Worm (Caenorhabditis elegans): Measurements from ENCODE around the gene Y41C4A.21.
"Not testable (repeated sequence)": the region's sequence is repeated elsewhere in the genome, so short reads cannot be mapped to it uniquely, and the experiment has no call there.

Gene Y41C4A.21

ce11 chrIII:11746718-11747117 is 14.6 kb downstream of the Y41C4A.21 start, which contains the start of gene mrt-2 (continued):
- no peak for TF ChIP-seq aha-1 (tag; optimal IDR thresholded peaks at IDR 0.05)
- TF ChIP-seq C34B4.2 (tag; optimal IDR thresholded peaks at IDR 0.05): peak; percentile 49
- TF ChIP-seq C16A3.4 (tag; optimal IDR thresholded peaks at IDR 0.05): peak; percentile 68
- peak; percentile 93 for TF ChIP-seq sox-4 (tag; optimal IDR thresholded peaks at IDR 0.05)
- peak; percentile 80 for TF ChIP-seq fkh-8 (tag; optimal IDR thresholded peaks at IDR 0.05)
- no peak for TF ChIP-seq nhr-84 (tag; optimal IDR thresholded peaks at IDR 0.05)
- peak; percentile 82 for TF ChIP-seq grh-1 (GFP tag; IDR thresholded peaks at IDR 0.05)
- peak in 1 of 2 experiments; percentile 95 for TF ChIP-seq ztf-11 (tag; optimal IDR thresholded peaks at IDR 0.05)
- TF ChIP-seq egl-13 (tag; optimal IDR thresholded peaks at IDR 0.05): peak; percentile 97
- peak; percentile 20 for TF ChIP-seq lin-15B (tag; optimal IDR thresholded peaks at IDR 0.05)

ce11 chrIII:11750232-11750631 is 18.1 kb downstream of the Y41C4A.21 start:
- no peak for TF ChIP-seq fkh-10 (GFP tag; optimal IDR thresholded peaks at IDR 0.05)
- TF ChIP-seq pag-3 (tag; optimal IDR thresholded peaks at IDR 0.05; ENCODE audit: borderline replicate concordance, insufficient read depth): no peak
- no peak for TF ChIP-seq skn-1 (tag; optimal IDR thresholded peaks at IDR 0.05)
- TF ChIP-seq unc-62 (GFP tag; optimal IDR thresholded peaks at IDR 0.05): no peak
- no peak for TF ChIP-seq ceh-90 (tag; optimal IDR thresholded peaks at IDR 0.05)
- no peak for TF ChIP-seq fkh-8 (tag; optimal IDR thresholded peaks at IDR 0.05)
- TF ChIP-seq nhr-76 (tag; optimal IDR thresholded peaks at IDR 0.05): no peak
- no peak for TF ChIP-seq lir-3 (tag; optimal IDR thresholded peaks at IDR 0.05; ENCODE audit: poor library complexity)
- no peak for TF ChIP-seq zag-1 (tag; optimal IDR thresholded peaks at IDR 0.05)
- no peak for TF ChIP-seq tbx-2 (tag; optimal IDR thresholded peaks at IDR 0.05)
- TF ChIP-seq ceh-82 (tag; optimal IDR thresholded peaks at IDR 0.05): no peak
- TF ChIP-seq rnt-1 (tag; optimal IDR thresholded peaks at IDR 0.05): no peak
- TF ChIP-seq tlp-1 (tag; optimal IDR thresholded peaks at IDR 0.05): no peak

ce11 chrIII:11750817-11751216 is 18.7 kb downstream of the Y41C4A.21 start:
- no peak for TF ChIP-seq grh-1 (GFP tag; IDR thresholded peaks at IDR 0.05)
- TF ChIP-seq efl-1 (optimal IDR thresholded peaks at IDR 0.05): no peak
- TF ChIP-seq efl-1 (GFP tag; optimal IDR thresholded peaks at IDR 0.05 in 1 of 2): no peak
- TF ChIP-seq unc-30 (tag; optimal IDR thresholded peaks at IDR 0.05): no peak
- TF ChIP-seq tbx-2 (tag; optimal IDR thresholded peaks at IDR 0.05): no peak

ce11 chrIII:11757892-11758291 is 25.7 kb downstream of the Y41C4A.21 start:
- TF ChIP-seq lir-3 (tag; optimal IDR thresholded peaks at IDR 0.05; ENCODE audit: poor library complexity) (no peak), fkh-10 (GFP tag; optimal IDR thresholded peaks at IDR 0.05) (no peak), snu-23 (GFP tag; optimal IDR thresholded peaks at IDR 0.05) (no peak), F16B12.6 (tag; optimal IDR thresholded peaks at IDR 0.05) (no peak), ama-1 (optimal IDR thresholded peaks at IDR 0.05) (no peak), hlh-4 (tag; optimal IDR thresholded peaks at IDR 0.05) (no peak), egl-27 (tag; optimal IDR thresholded peaks at IDR 0.05) (no peak), nhr-28 (tag; optimal IDR thresholded peaks at IDR 0.05) (no peak), alr-1 (tag; optimal IDR thresholded peaks at IDR 0.05; ENCODE audit: borderline replicate concordance) (no peak), pag-3 (tag; optimal IDR thresholded peaks at IDR 0.05; ENCODE audit: borderline replicate concordance, insufficient read depth) (no peak)

- TF ChIP-seq lin-15B (tag; optimal IDR thresholded peaks at IDR 0.05) (no peak), ceh-63 (GFP tag; optimal IDR thresholded peaks at IDR 0.05) (no peak), jun-1 (tag; optimal IDR thresholded peaks at IDR 0.05) (no peak), tlp-1 (tag; optimal IDR thresholded peaks at IDR 0.05) (no peak), alr-1 (tag; optimal IDR thresholded peaks at IDR 0.05; ENCODE audit: borderline replicate concordance) (no peak)
Measured at ce11 chrIII:11760634-11761033, 28.5 kb downstream of the Y41C4A.21 start.

- TF ChIP-seq efl-1 (optimal IDR thresholded peaks at IDR 0.05): not testable (repeated sequence)
- peak in 1 of 2 experiments; percentile 71 for TF ChIP-seq efl-1 (GFP tag; optimal IDR thresholded peaks at IDR 0.05 in 1 of 2)
Measured at ce11 chrIII:11773581-11773980, 41.4 kb downstream of the Y41C4A.21 start, which contains the start of gene gbf-1. gbf-1 (minus strand) TSS chrIII:11773681.

All from whole organism, L1 larva.